Fruit fly (Drosophila melanogaster) whole organism, embryonic: ENCODE measurements around the gene Dif.
A peak's percentile ranks its signal among the peaks of the same experiment; 100 is the strongest.

Experiments used
- BEAF-32 ChIP-seq: fragments of 200-800 bp; sonication (Bioruptor generic); optimal IDR thresholded peaks from 3 replicates; lab custom pipeline; 2017; ENCODE audit warnings: missing biosample characterization, missing genetic modification characterization, mild to moderate bottlenecking, moderate library complexity, missing genetic modification reagents
- Bgb ChIP-seq: fragments of 200-800 bp; sonication (Bioruptor generic); IDR thresholded peaks from 2 replicates; pipeline ENCODE4 v1.3.6; 2022; ENCODE audit warnings: missing biosample characterization, missing genetic modification characterization; ENCODE audit not compliant: partially characterized antibody
- CG10209 ChIP-seq: fragments of 200-800 bp; sonication (Bioruptor generic); optimal IDR thresholded peaks from 3 replicates; lab custom pipeline; 2017; ENCODE audit warnings: missing biosample characterization, mild to moderate bottlenecking, missing genetic modification characterization, missing genetic modification reagents
- CG11398 ChIP-seq: fragments of 200-800 bp; sonication (Bioruptor generic); optimal IDR thresholded peaks from 2 replicates; lab custom pipeline; 2016; ENCODE audit warnings: missing biosample characterization, missing genetic modification characterization
- CG12219 ChIP-seq: fragments of 200-800 bp; sonication (Bioruptor generic); optimal IDR thresholded peaks from 3 replicates; lab custom pipeline; 2018; ENCODE audit warnings: missing biosample characterization, mild to moderate bottlenecking, missing genetic modification characterization
- CG1233 ChIP-seq: fragments of 200-800 bp; sonication (Bioruptor generic); optimal IDR thresholded peaks from 4 replicates; lab custom pipeline; 2018; ENCODE audit warnings: missing biosample characterization, mild to moderate bottlenecking, missing genetic modification characterization
- CG12391 ChIP-seq: fragments of 200-800 bp; sonication (Bioruptor generic); optimal IDR thresholded peaks from 3 replicates; lab custom pipeline; 2018; ENCODE audit warnings: missing biosample characterization, mild to moderate bottlenecking, missing genetic modification characterization, moderate library complexity
- CG14667 ChIP-seq: fragments of 200-800 bp; sonication (Bioruptor generic); IDR thresholded peaks from 2 replicates; pipeline ENCODE4 v1.3.6; 2022; ENCODE audit warnings: missing biosample characterization, missing genetic modification characterization
- CG16863 ChIP-seq: fragments of 200-800 bp; sonication (Bioruptor generic); optimal IDR thresholded peaks from 3 replicates; lab custom pipeline; 2016; ENCODE audit warnings: missing biosample characterization, missing genetic modification characterization
- CG2116 ChIP-seq: fragments of 200-800 bp; sonication (Bioruptor generic); optimal IDR thresholded peaks from 3 replicates; lab custom pipeline; 2018; ENCODE audit warnings: missing biosample characterization, mild to moderate bottlenecking, missing genetic modification characterization
- CG2129 ChIP-seq: fragments of 200-800 bp; sonication (Bioruptor generic); IDR thresholded peaks from 2 replicates; pipeline ENCODE4 v1.3.6; 2022; ENCODE audit warnings: missing biosample characterization, missing genetic modification characterization; ENCODE audit not compliant: partially characterized antibody
- CG30403 ChIP-seq: fragments of 200-800 bp; sonication (Bioruptor generic); optimal IDR thresholded peaks from 3 replicates; lab custom pipeline; 2016; ENCODE audit warnings: missing biosample characterization, missing genetic modification characterization
- CG34376 ChIP-seq: fragments of 200-800 bp; sonication (Bioruptor generic); optimal IDR thresholded peaks from 2 replicates; lab custom pipeline; 2018; ENCODE audit warnings: missing biosample characterization, mild to moderate bottlenecking, missing genetic modification characterization
- CG3847 ChIP-seq: fragments of 200-800 bp; sonication (Bioruptor generic); IDR thresholded peaks from 2 replicates; pipeline ENCODE4 v1.3.6; 2022; ENCODE audit warnings: missing biosample characterization, missing genetic modification characterization
- CG6689 ChIP-seq: fragments of 200-800 bp; sonication (Bioruptor generic); IDR thresholded peaks from 2 replicates; pipeline ENCODE4 v1.3.6; 2022; ENCODE audit warnings: missing biosample characterization, missing genetic modification characterization
- CG6854 ChIP-seq: fragments of 200-800 bp; sonication (Bioruptor generic); optimal IDR thresholded peaks from 3 replicates; lab custom pipeline; 2017; ENCODE audit warnings: missing biosample characterization, mild to moderate bottlenecking, missing genetic modification characterization
- CG9727 ChIP-seq: fragments of 200-800 bp; sonication (Bioruptor generic); optimal IDR thresholded peaks from 3 replicates; lab custom pipeline; 2017; ENCODE audit warnings: missing biosample characterization, mild to moderate bottlenecking, missing genetic modification characterization
- D ChIP-seq, 2 experiments: fragments of 200-800 bp in 1 of 2; fragments of >200 bp in 1 of 2; sonication (Bioruptor generic) in 1 of 2; optimal IDR thresholded peaks; 2 replicates in 1 of 2; 3 replicates in 1 of 2; lab custom pipeline; 2017; ENCODE audit warnings: mild to moderate bottlenecking in 1 of 2, missing biosample characterization in 1 of 2, missing genetic modification characterization in 1 of 2, missing genetic modification reagents in 1 of 2
- E2f2 ChIP-seq: fragments of 200-800 bp; sonication (Bioruptor generic); IDR thresholded peaks from 2 replicates; pipeline ENCODE4 v1.3.6; 2022; ENCODE audit warnings: missing biosample characterization, missing genetic modification characterization
- Elba2 ChIP-seq: fragments of 200-800 bp; sonication (Bioruptor generic); optimal IDR thresholded peaks from 3 replicates; lab custom pipeline; 2016; ENCODE audit warnings: missing biosample characterization, missing genetic modification characterization
- Gug ChIP-seq: fragments of 200-800 bp; sonication (Bioruptor generic); IDR thresholded peaks from 4 replicates; pipeline ENCODE4 v1.3.6; 2022; ENCODE audit warnings: missing biosample characterization, missing genetic modification characterization
- HHEX ChIP-seq: fragments of 200-800 bp; sonication (Bioruptor generic); optimal IDR thresholded peaks from 3 replicates; lab custom pipeline; 2017; ENCODE audit warnings: missing biosample characterization, mild to moderate bottlenecking, missing genetic modification characterization, missing genetic modification reagents
- Hr78 ChIP-seq, 2 experiments: fragments of 200-800 bp in 1 of 2; fragments of >200 bp in 1 of 2; sonication (Bioruptor generic) in 1 of 2; optimal IDR thresholded peaks; 2 replicates each; lab custom pipeline; 2017 to 2019; ENCODE audit warnings: missing biosample characterization in 2 of 2, missing genetic modification characterization in 2 of 2, mild to moderate bottlenecking in 1 of 2, moderate library complexity in 1 of 2
- Lhr ChIP-seq: fragments of 200-800 bp; sonication (Bioruptor generic); optimal IDR thresholded peaks from 3 replicates; lab custom pipeline; 2017; ENCODE audit warnings: mild to moderate bottlenecking, missing biosample characterization, missing genetic modification reagents, missing genetic modification characterization
- Lim3 ChIP-seq: fragments of 200-800 bp; sonication (Bioruptor generic); IDR thresholded peaks from 2 replicates; pipeline ENCODE4 v1.3.6; 2022; ENCODE audit warnings: missing biosample characterization, missing genetic modification characterization
- MESR4 ChIP-seq: fragments of 200-800 bp; sonication (Bioruptor generic); optimal IDR thresholded peaks from 2 replicates; lab custom pipeline; 2018; ENCODE audit warnings: missing biosample characterization, mild to moderate bottlenecking, missing genetic modification characterization, moderate library complexity
- Myb ChIP-seq: fragments of 200-800 bp; sonication (Bioruptor generic); optimal IDR thresholded peaks from 2 replicates; lab custom pipeline; 2016; ENCODE audit warnings: missing biosample characterization, missing genetic modification characterization
- PHDP ChIP-seq: fragments of 200-800 bp; sonication (Bioruptor generic); optimal IDR thresholded peaks from 3 replicates; lab custom pipeline; 2018; ENCODE audit warnings: missing biosample characterization, mild to moderate bottlenecking, missing genetic modification characterization, moderate library complexity
- ab ChIP-seq: fragments of 200-800 bp; sonication (Bioruptor generic); optimal IDR thresholded peaks from 2 replicates; lab custom pipeline; 2016; ENCODE audit warnings: missing biosample characterization, missing genetic modification characterization
- ara ChIP-seq: fragments of 200-800 bp; sonication (Bioruptor generic); IDR thresholded peaks from 2 replicates; pipeline ENCODE4 v1.3.6; 2022; ENCODE audit warnings: missing biosample characterization, missing genetic modification characterization
- ase ChIP-seq: fragments of 200-800 bp; sonication (Bioruptor generic); IDR thresholded peaks from 3 replicates; pipeline ENCODE4 v1.3.6; 2022; ENCODE audit warnings: missing biosample characterization, missing genetic modification characterization
- dan ChIP-seq: fragments of 200-800 bp; sonication (Bioruptor generic); IDR thresholded peaks from 2 replicates; pipeline ENCODE4 v1.3.6; 2022; ENCODE audit warnings: missing biosample characterization, missing genetic modification characterization
- dmrt99B ChIP-seq: fragments of 200-800 bp; sonication (Bioruptor generic); optimal IDR thresholded peaks from 2 replicates; lab custom pipeline; 2018; ENCODE audit warnings: missing biosample characterization, mild to moderate bottlenecking, missing genetic modification characterization, moderate library complexity
- esg ChIP-seq: fragments of 200-800 bp; sonication (Bioruptor generic); conservative IDR thresholded peaks from 2 replicates; pipeline ENCODE4 v1.3.6; 2022; ENCODE audit warnings: missing biosample characterization, missing genetic modification characterization
- eve ChIP-seq, 2 experiments: fragments of >200 bp; optimal IDR thresholded peaks; 2 replicates each; lab custom pipeline; 2017; ENCODE audit warnings: missing biosample characterization in 2 of 2, missing genetic modification characterization in 2 of 2
- fd3F ChIP-seq: fragments of 200-800 bp; sonication (Bioruptor generic); optimal IDR thresholded peaks from 2 replicates; lab custom pipeline; 2018; ENCODE audit warnings: missing biosample characterization, mild to moderate bottlenecking, missing genetic modification characterization, moderate library complexity
- h ChIP-seq: fragments of >200 bp; optimal IDR thresholded peaks from 2 replicates; lab custom pipeline; 2017
- her ChIP-seq: fragments of 200-800 bp; sonication (Bioruptor generic); optimal IDR thresholded peaks from 2 replicates; lab custom pipeline; 2016; ENCODE audit warnings: missing biosample characterization, missing genetic modification characterization
- inv ChIP-seq: fragments of 200-800 bp; sonication (Bioruptor generic); IDR thresholded peaks from 2 replicates; pipeline ENCODE4 v1.3.6; 2022; ENCODE audit warnings: missing biosample characterization, missing genetic modification characterization; ENCODE audit not compliant: partially characterized antibody
- knrl ChIP-seq: fragments of 200-800 bp; sonication (Bioruptor generic); IDR thresholded peaks from 3 replicates; pipeline ENCODE4 v1.3.6; 2022; ENCODE audit warnings: missing biosample characterization, missing genetic modification characterization; ENCODE audit not compliant: partially characterized antibody
- lmd ChIP-seq: fragments of 200-800 bp; sonication (Bioruptor generic); IDR thresholded peaks from 2 replicates; pipeline ENCODE4 v1.3.6; 2022; ENCODE audit warnings: missing biosample characterization, missing genetic modification characterization
- mirr ChIP-seq: fragments of 200-800 bp; sonication (Bioruptor generic); optimal IDR thresholded peaks from 3 replicates; lab custom pipeline; 2018; ENCODE audit warnings: missing biosample characterization, mild to moderate bottlenecking, missing genetic modification characterization
- nerfin-1 ChIP-seq: fragments of 200-800 bp; sonication (Bioruptor generic); optimal IDR thresholded peaks from 3 replicates; lab custom pipeline; 2019; ENCODE audit warnings: missing biosample characterization, mild to moderate bottlenecking, missing genetic modification characterization, moderate library complexity
- run ChIP-seq: fragments of 200-800 bp; sonication (Bioruptor generic); optimal IDR thresholded peaks from 3 replicates; lab custom pipeline; 2018; ENCODE audit warnings: missing biosample characterization, mild to moderate bottlenecking, missing genetic modification characterization
- shn ChIP-seq: fragments of 200-800 bp; sonication (Bioruptor generic); optimal IDR thresholded peaks from 3 replicates; lab custom pipeline; 2016; ENCODE audit warnings: missing biosample characterization, missing genetic modification characterization
- sim ChIP-seq: fragments of 200-800 bp; sonication (Bioruptor generic); IDR thresholded peaks from 2 replicates; pipeline ENCODE4 v1.3.6; 2022; ENCODE audit warnings: missing biosample characterization, missing genetic modification characterization
- stc ChIP-seq: fragments of 200-800 bp; sonication (Bioruptor generic); IDR thresholded peaks from 2 replicates; pipeline ENCODE4 v1.3.6; 2022; ENCODE audit warnings: missing biosample characterization, missing genetic modification characterization
- trh ChIP-seq: fragments of 200-800 bp; sonication (Bioruptor generic); optimal IDR thresholded peaks from 2 replicates; lab custom pipeline; 2016; ENCODE audit warnings: missing biosample characterization, missing genetic modification characterization
- zf30C ChIP-seq: fragments of 200-800 bp; sonication (Bioruptor generic); optimal IDR thresholded peaks from 3 replicates; lab custom pipeline; 2018; ENCODE audit warnings: missing biosample characterization, mild to moderate bottlenecking, missing genetic modification characterization

Dif gene

DNA sequence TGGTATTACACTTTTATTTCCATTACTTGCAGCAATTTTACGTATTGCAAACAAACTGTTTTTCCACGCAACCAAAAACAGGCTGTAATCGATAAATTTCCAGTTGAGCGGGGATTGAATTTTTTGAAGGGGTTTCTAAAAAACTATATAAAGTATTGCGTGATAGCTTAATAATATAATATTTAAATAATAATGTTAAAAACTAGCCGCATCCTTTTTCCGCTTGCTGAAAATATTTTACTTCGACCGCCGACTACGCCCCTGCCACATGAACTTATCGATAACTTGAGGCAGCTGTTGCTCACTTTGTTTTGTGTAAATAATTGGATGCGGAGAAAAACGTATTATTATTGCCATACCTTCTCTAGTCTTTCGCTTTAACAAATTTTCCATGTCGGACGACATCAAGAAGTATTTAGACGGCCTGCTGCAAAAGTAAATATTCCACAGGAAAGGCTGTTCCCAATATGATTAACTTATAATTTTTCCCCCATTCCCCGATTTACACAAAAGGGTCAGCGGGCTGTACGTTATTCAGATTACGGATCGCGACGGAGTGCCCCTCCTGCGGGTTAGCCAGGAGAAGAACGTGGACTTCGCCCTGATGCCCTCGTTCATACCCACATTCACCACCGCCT is 48.1 kb upstream of the Dif start, which contains the start of the genes fws and Lamtor3 (continued):
- TF ChIP-seq h (lab: Kevin White, UChicago): no peak
- TF ChIP-seq trh (GFP tag; lab: Kevin White, UChicago): peak; percentile 91
- peak; percentile 97 for TF ChIP-seq dan (GFP tag; lab: Robert Waterston, UW)
- peak; percentile 28 for TF ChIP-seq her (GFP tag; lab: Kevin White, UChicago)
- peak; percentile 85 for TF ChIP-seq shn (GFP tag; lab: Kevin White, UChicago)
- peak; percentile 99 for TF ChIP-seq Gug
- TF ChIP-seq D (optimal IDR thresholded peaks at IDR 0.05; lab: Kevin White, UChicago): no peak
- peak; percentile 96 for TF ChIP-seq D (GFP tag; optimal IDR thresholded peaks at IDR 0.05; lab: Kevin White, UChicago)
- TF ChIP-seq sim (GFP tag; lab: Robert Waterston, UW): peak; percentile 97
- peak; percentile 99 for TF ChIP-seq stc (GFP tag; lab: Robert Waterston, UW)
- TF ChIP-seq CG9727 (GFP tag; lab: Kevin White, UChicago): peak; percentile 97
- TF ChIP-seq nerfin-1 (tag; lab: Kevin White, UChicago): peak; percentile 93
- peak; percentile 88 for TF ChIP-seq CG2116 (GFP tag; lab: Kevin White, UChicago)
- peak; percentile 97 for TF ChIP-seq Lim3 (GFP tag; lab: Robert Waterston, UW)
- peak; percentile 99 for TF ChIP-seq PHDP (tag; lab: Kevin White, UChicago)
- TF ChIP-seq HHEX (GFP tag; lab: Kevin White, UChicago): peak; percentile 98
- TF ChIP-seq CG30403: peak; percentile 96
- TF ChIP-seq Elba2 (GFP tag; lab: Kevin White, UChicago): peak; percentile 75
- TF ChIP-seq CG3847: peak; percentile 99
- TF ChIP-seq dmrt99B (tag; lab: Kevin White, UChicago): peak; percentile 98
- TF ChIP-seq CG6854: peak; percentile 93
- peak; percentile 99 for TF ChIP-seq CG10209 (GFP tag; lab: Kevin White, UChicago)
- TF ChIP-seq ab (GFP tag; lab: Kevin White, UChicago): peak; percentile 81
- TF ChIP-seq Bgb (GFP tag; lab: Robert Waterston, UW): peak; percentile 47
- peak; percentile 79 for TF ChIP-seq MESR4
- TF ChIP-seq knrl (GFP tag; lab: Robert Waterston, UW): 0 out of 3 replicates have a peak, but pooled peaks have one; percentile 32
- peak; percentile 79 for TF ChIP-seq CG34376 (GFP tag; lab: Kevin White, UChicago)
- TF ChIP-seq CG1233 (GFP tag; lab: Kevin White, UChicago): peak; percentile 98
- TF ChIP-seq CG14667: peak; percentile 99
- TF ChIP-seq CG12219 (GFP tag; lab: Kevin White, UChicago): peak; percentile 95
- TF ChIP-seq Myb (GFP tag; lab: Kevin White, UChicago): peak; percentile 70
- peak; percentile 80 for TF ChIP-seq CG16863 (GFP tag; lab: Kevin White, UChicago)
- peak; percentile 90 for TF ChIP-seq E2f2 (GFP tag; lab: Robert Waterston, UW)
- peak; percentile 99 for TF ChIP-seq CG6689 (GFP tag; lab: Robert Waterston, UW)
- peak; percentile 98 for TF ChIP-seq fd3F (GFP tag; lab: Kevin White, UChicago)
- peak; percentile 74 for TF ChIP-seq CG11398 (GFP tag; lab: Kevin White, UChicago)
- peak; percentile 99 for TF ChIP-seq esg
- peak; percentile 56 for TF ChIP-seq mirr (GFP tag; lab: Kevin White, UChicago)
- TF ChIP-seq CG2129 (GFP tag; lab: Robert Waterston, UW): no peak
- peak; percentile 93 for TF ChIP-seq Lhr (GFP tag; lab: Kevin White, UChicago)
- peak; percentile 100 for TF ChIP-seq lmd
- peak; percentile 51 for TF ChIP-seq BEAF-32
- TF ChIP-seq ase (GFP tag; lab: Robert Waterston, UW): peak; percentile 100
- peak; percentile 99 for TF ChIP-seq ara (GFP tag; lab: Robert Waterston, UW)
- no peak; the same call in 1 of the 2 replicates for TF ChIP-seq inv (GFP tag; lab: Robert Waterston, UW)
- TF ChIP-seq CG12391: peak; percentile 99
- no peak for TF ChIP-seq eve (GFP tag; optimal IDR thresholded peaks at IDR 0.05; lab: Kevin White, UChicago)
- no peak for TF ChIP-seq Hr78 (GFP tag; optimal IDR thresholded peaks at IDR 0.05; lab: Kevin White, UChicago)
- no peak for TF ChIP-seq zf30C (GFP tag; lab: Kevin White, UChicago)
- peak; percentile 92 for TF ChIP-seq run (tag; lab: Kevin White, UChicago)
